Fruit fly (Drosophila melanogaster) whole organism, embryonic: ENCODE measurements around the gene CG12992.

Source experiments
- Adf1 ChIP-seq: fragments of 200-800 bp; sonication (Bioruptor generic); IDR thresholded peaks from 2 replicates; pipeline ENCODE4 v1.3.6; 2022; ENCODE audit warnings: missing biosample characterization, missing genetic modification characterization
- Asciz ChIP-seq: fragments of 200-800 bp; sonication (Bioruptor generic); optimal IDR thresholded peaks from 2 replicates; lab custom pipeline; 2017; ENCODE audit warnings: missing biosample characterization, mild to moderate bottlenecking, missing genetic modification characterization, missing genetic modification reagents
- Bdp1 ChIP-seq: fragments of 200-800 bp; sonication (Bioruptor generic); optimal IDR thresholded peaks from 3 replicates; lab custom pipeline; 2016; ENCODE audit warnings: missing biosample characterization, missing genetic modification characterization
- Bteb2 ChIP-seq: fragments of 200-800 bp; sonication (Bioruptor generic); optimal IDR thresholded peaks from 2 replicates; lab custom pipeline; 2016; ENCODE audit warnings: missing biosample characterization, missing genetic modification characterization
- C15 ChIP-seq: fragments of 200-800 bp; sonication (Bioruptor generic); IDR thresholded peaks from 3 replicates; pipeline ENCODE4 v1.3.6; 2022; ENCODE audit warnings: missing biosample characterization, missing genetic modification characterization
- CG11560 ChIP-seq: fragments of 200-800 bp; sonication (Bioruptor generic); IDR thresholded peaks from 3 replicates; pipeline ENCODE4 v1.3.6; 2022; ENCODE audit warnings: missing biosample characterization, missing genetic modification characterization
- CG11696 ChIP-seq: fragments of 200-800 bp; sonication (Bioruptor generic); IDR thresholded peaks from 2 replicates; pipeline ENCODE4 v1.3.6; 2022; ENCODE audit warnings: missing biosample characterization, missing genetic modification characterization
- CG12391 ChIP-seq: fragments of 200-800 bp; sonication (Bioruptor generic); optimal IDR thresholded peaks from 3 replicates; lab custom pipeline; 2018; ENCODE audit warnings: missing biosample characterization, mild to moderate bottlenecking, missing genetic modification characterization, moderate library complexity
- CG12659 ChIP-seq: fragments of 200-800 bp; sonication (Bioruptor generic); optimal IDR thresholded peaks from 3 replicates; lab custom pipeline; 2017; ENCODE audit warnings: mild to moderate bottlenecking, missing biosample characterization, missing genetic modification reagents, missing genetic modification characterization
- CG14014 ChIP-seq: fragments of 200-800 bp; sonication (Bioruptor generic); IDR thresholded peaks from 2 replicates; pipeline ENCODE4 v1.3.6; 2022; ENCODE audit warnings: missing biosample characterization, missing genetic modification characterization
- CG15601 ChIP-seq: fragments of 200-800 bp; sonication (Bioruptor generic); optimal IDR thresholded peaks from 3 replicates; lab custom pipeline; 2019; ENCODE audit warnings: missing biosample characterization, mild to moderate bottlenecking, missing genetic modification characterization, moderate library complexity
- CG16813 ChIP-seq: fragments of 200-800 bp; sonication (Bioruptor generic); IDR thresholded peaks from 3 replicates; pipeline ENCODE4 v1.3.6; 2022; ENCODE audit warnings: missing biosample characterization, missing genetic modification characterization; ENCODE audit not compliant: partially characterized antibody
- CG17186 ChIP-seq: fragments of 200-800 bp; sonication (Bioruptor generic); optimal IDR thresholded peaks from 3 replicates; lab custom pipeline; 2017; ENCODE audit warnings: missing biosample characterization, missing genetic modification reagents, missing genetic modification characterization
- CG17328 ChIP-seq: fragments of 200-800 bp; sonication (Bioruptor generic); IDR thresholded peaks from 2 replicates; pipeline ENCODE4 v1.3.6; 2022; ENCODE audit warnings: missing biosample characterization, missing genetic modification characterization
- CG18764 ChIP-seq: fragments of 200-800 bp; sonication (Bioruptor generic); optimal IDR thresholded peaks from 3 replicates; lab custom pipeline; 2016; ENCODE audit warnings: missing biosample characterization, missing genetic modification characterization
- CG2202 ChIP-seq: fragments of 200-800 bp; sonication (Bioruptor generic); optimal IDR thresholded peaks from 2 replicates; lab custom pipeline; 2018; ENCODE audit warnings: missing biosample characterization, mild to moderate bottlenecking, missing genetic modification characterization
- CG2875 ChIP-seq: fragments of 200-800 bp; sonication (Bioruptor generic); optimal IDR thresholded peaks from 2 replicates; lab custom pipeline; 2017; ENCODE audit warnings: missing biosample characterization, mild to moderate bottlenecking, missing genetic modification characterization, missing genetic modification reagents
- CG34224 ChIP-seq: fragments of 200-800 bp; sonication (Bioruptor generic); IDR thresholded peaks from 3 replicates; pipeline ENCODE4 v1.3.6; 2022; ENCODE audit warnings: missing biosample characterization, missing genetic modification characterization; ENCODE audit not compliant: partially characterized antibody
- CG4328 ChIP-seq: fragments of 200-800 bp; sonication (Bioruptor generic); optimal IDR thresholded peaks from 3 replicates; lab custom pipeline; 2017; ENCODE audit warnings: missing biosample characterization, missing genetic modification reagents, missing genetic modification characterization
- CG5953 ChIP-seq: fragments of 200-800 bp; sonication (Bioruptor generic); IDR thresholded peaks from 2 replicates; pipeline ENCODE4 v1.3.6; 2022; ENCODE audit warnings: missing biosample characterization, missing genetic modification characterization
- CG8944 ChIP-seq: fragments of 200-800 bp; sonication (Bioruptor generic); optimal IDR thresholded peaks from 3 replicates; lab custom pipeline; 2016; ENCODE audit warnings: missing biosample characterization, missing genetic modification characterization
- CG9876 ChIP-seq: fragments of 200-800 bp; sonication (Bioruptor generic); optimal IDR thresholded peaks from 2 replicates; lab custom pipeline; 2016; ENCODE audit warnings: missing biosample characterization, missing genetic modification characterization
- CTCF ChIP-seq: fragments of 200-800 bp; sonication (Bioruptor generic); optimal IDR thresholded peaks from 2 replicates; lab custom pipeline; 2017; ENCODE audit warnings: missing biosample characterization, mild to moderate bottlenecking, missing genetic modification characterization, moderate library complexity
- Dad ChIP-seq: fragments of 200-800 bp; sonication (Bioruptor generic); optimal IDR thresholded peaks from 3 replicates; lab custom pipeline; 2016; ENCODE audit warnings: missing biosample characterization, missing genetic modification characterization
- Dip2 ChIP-seq: fragments of 200-800 bp; sonication (Bioruptor generic); IDR thresholded peaks from 2 replicates; pipeline ENCODE4 v1.3.6; 2022; ENCODE audit warnings: missing biosample characterization, missing genetic modification characterization
- Dll ChIP-seq: fragments of 200-800 bp; sonication (Bioruptor generic); IDR thresholded peaks from 4 replicates; pipeline ENCODE4 v1.3.6; 2022; ENCODE audit warnings: missing biosample characterization, missing genetic modification characterization; ENCODE audit not compliant: partially characterized antibody
- Doc3 ChIP-seq: fragments of 200-800 bp; sonication (Bioruptor generic); IDR thresholded peaks from 3 replicates; pipeline ENCODE4 v1.3.6; 2022; ENCODE audit warnings: missing biosample characterization, missing genetic modification characterization; ENCODE audit not compliant: partially characterized antibody
- E2f2 ChIP-seq: fragments of 200-800 bp; sonication (Bioruptor generic); IDR thresholded peaks from 2 replicates; pipeline ENCODE4 v1.3.6; 2022; ENCODE audit warnings: missing biosample characterization, missing genetic modification characterization
- Eip74EF ChIP-seq, 2 experiments: fragments of 200-800 bp in 1 of 2; fragments of >200 bp in 1 of 2; sonication (Bioruptor generic) in 1 of 2; optimal IDR thresholded peaks; 2 replicates each; lab custom pipeline; 2017 to 2019; ENCODE audit warnings: missing biosample characterization in 2 of 2, missing genetic modification characterization in 2 of 2, mild to moderate bottlenecking in 1 of 2, moderate library complexity in 1 of 2
- Fer2 ChIP-seq: fragments of 200-800 bp; sonication (Bioruptor generic); optimal IDR thresholded peaks from 2 replicates; lab custom pipeline; 2018; ENCODE audit warnings: missing biosample characterization, mild to moderate bottlenecking, missing genetic modification characterization, moderate library complexity
- H15 ChIP-seq: fragments of 200-800 bp; sonication (Bioruptor generic); IDR thresholded peaks from 3 replicates; pipeline ENCODE4 v1.3.6; 2022; ENCODE audit warnings: missing biosample characterization, missing genetic modification characterization
- Hmx ChIP-seq: fragments of 200-800 bp; sonication (Bioruptor generic); optimal IDR thresholded peaks from 2 replicates; lab custom pipeline; 2016; ENCODE audit warnings: missing biosample characterization, missing genetic modification characterization
- Hr51 ChIP-seq, 2 experiments: fragments of 200-800 bp; sonication (Bioruptor generic); optimal IDR thresholded peaks; 2 replicates in 1 of 2; 3 replicates in 1 of 2; lab custom pipeline; 2016 to 2018; ENCODE audit warnings: missing biosample characterization in 2 of 2, missing genetic modification characterization in 2 of 2, mild to moderate bottlenecking in 1 of 2, moderate library complexity in 1 of 2
- NC2β ChIP-seq: fragments of 200-800 bp; sonication (Bioruptor generic); optimal IDR thresholded peaks from 2 replicates; lab custom pipeline; 2016; ENCODE audit warnings: missing biosample characterization, missing genetic modification characterization
- Nf-YC ChIP-seq: fragments of 200-800 bp; optimal IDR thresholded peaks from 3 replicates; lab custom pipeline; 2019; ENCODE audit warnings: missing biosample characterization, mild to moderate bottlenecking, missing genetic modification characterization, moderate library complexity
- Oaz ChIP-seq: fragments of 200-800 bp; sonication (Bioruptor generic); IDR thresholded peaks from 2 replicates; pipeline ENCODE4 v1.3.6; 2022; ENCODE audit warnings: missing biosample characterization, missing genetic modification characterization
- Rfx ChIP-seq: fragments of 200-800 bp; sonication (Bioruptor generic); IDR thresholded peaks from 2 replicates; pipeline ENCODE4 v1.3.6; 2022; ENCODE audit warnings: missing biosample characterization, missing genetic modification characterization
- Xbp1 ChIP-seq: fragments of 200-800 bp; sonication (Bioruptor generic); optimal IDR thresholded peaks from 3 replicates; lab custom pipeline; 2016; ENCODE audit warnings: missing biosample characterization, mild to moderate bottlenecking, missing genetic modification characterization
- bcd ChIP-seq: fragments of 200-800 bp; sonication (Bioruptor generic); optimal IDR thresholded peaks from 2 replicates; lab custom pipeline; 2017; ENCODE audit warnings: missing biosample characterization, mild to moderate bottlenecking, missing genetic modification characterization
- eyg ChIP-seq: fragments of 200-800 bp; sonication (Bioruptor generic); optimal IDR thresholded peaks from 3 replicates; lab custom pipeline; 2016; ENCODE audit warnings: missing biosample characterization, missing genetic modification characterization
- fd3F ChIP-seq: fragments of 200-800 bp; sonication (Bioruptor generic); optimal IDR thresholded peaks from 2 replicates; lab custom pipeline; 2018; ENCODE audit warnings: missing biosample characterization, mild to moderate bottlenecking, missing genetic modification characterization, moderate library complexity
- gfzf ChIP-seq: fragments of 200-800 bp; sonication (Bioruptor generic); optimal IDR thresholded peaks from 2 replicates; lab custom pipeline; 2016; ENCODE audit warnings: missing biosample characterization, mild to moderate bottlenecking, missing genetic modification characterization, moderate library complexity
- hkb ChIP-seq, 2 experiments: fragments of 200-800 bp in 1 of 2; fragments of >200 bp in 1 of 2; sonication (Bioruptor generic) in 1 of 2; IDR thresholded peaks in 1 of 2; optimal IDR thresholded peaks in 1 of 2; 2 replicates each; pipeline versions ENCODE4 v1.3.6 to Lab custom; 2017 to 2022; ENCODE audit warnings: missing biosample characterization in 1 of 2, missing genetic modification characterization in 1 of 2
- luna ChIP-seq: fragments of 200-800 bp; sonication (Bioruptor generic); optimal IDR thresholded peaks from 2 replicates; lab custom pipeline; 2016; ENCODE audit warnings: missing biosample characterization, missing genetic modification characterization
- seq ChIP-seq: fragments of 200-800 bp; sonication (Bioruptor generic); IDR thresholded peaks from 2 replicates; pipeline ENCODE4 v1.3.6; 2022; ENCODE audit warnings: missing biosample characterization, missing genetic modification characterization
- sima ChIP-seq: fragments of 200-800 bp; sonication (Bioruptor generic); optimal IDR thresholded peaks from 2 replicates; lab custom pipeline; 2016; ENCODE audit warnings: missing biosample characterization, missing genetic modification characterization
- sisA ChIP-seq: fragments of 200-800 bp; sonication (Bioruptor generic); IDR thresholded peaks from 2 replicates; pipeline ENCODE4 v1.3.6; 2022; ENCODE audit warnings: missing biosample characterization, missing genetic modification characterization
- slou ChIP-seq: fragments of 200-800 bp; sonication (Bioruptor generic); optimal IDR thresholded peaks from 3 replicates; lab custom pipeline; 2016; ENCODE audit warnings: missing biosample characterization, missing genetic modification characterization
- trh ChIP-seq: fragments of 200-800 bp; sonication (Bioruptor generic); optimal IDR thresholded peaks from 2 replicates; lab custom pipeline; 2016; ENCODE audit warnings: missing biosample characterization, missing genetic modification characterization
- unpg ChIP-seq: fragments of 200-800 bp; sonication (Bioruptor generic); optimal IDR thresholded peaks from 3 replicates; lab custom pipeline; 2018; ENCODE audit warnings: missing biosample characterization, mild to moderate bottlenecking, missing genetic modification characterization, moderate library complexity
- wor ChIP-seq: fragments of 200-800 bp; sonication (Bioruptor generic); IDR thresholded peaks from 2 replicates; pipeline ENCODE4 v1.3.6; 2022; ENCODE audit warnings: missing biosample characterization, missing genetic modification characterization
- zfh2 ChIP-seq: fragments of 200-800 bp; sonication (Bioruptor generic); optimal IDR thresholded peaks from 2 replicates; lab custom pipeline; 2016; ENCODE audit warnings: missing biosample characterization, missing genetic modification characterization

CG12992 gene

DNA sequence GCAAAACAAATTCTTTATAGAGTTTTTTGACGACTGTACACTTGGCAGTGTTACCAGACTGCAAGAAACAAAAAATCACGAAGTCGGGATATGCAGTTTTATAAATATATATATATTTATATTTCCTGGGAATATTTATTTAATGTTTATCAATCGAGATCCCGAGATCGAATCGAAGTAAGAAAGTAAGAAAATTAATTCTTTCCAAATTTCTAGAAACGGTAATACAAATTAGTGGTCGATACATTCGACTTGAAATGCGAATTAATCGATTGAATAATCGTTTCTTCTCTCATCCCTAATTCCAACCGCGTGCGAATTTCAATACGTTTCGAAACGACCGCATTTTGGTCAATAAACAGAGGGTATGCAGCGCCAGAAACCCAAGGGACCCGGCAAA is 47.3 kb downstream of the CG12992 start, which contains the start of the genes CG8289 and CG5800 (continued):
- TF ChIP-seq E2f2 (GFP tag; lab: Robert Waterston, UW) (peak; percentile 58), Hmx (GFP tag; lab: Kevin White, UChicago) (no peak), CG2202 (tag; lab: Kevin White, UChicago) (no peak), Doc3 (GFP tag; lab: Robert Waterston, UW) (peak; percentile 61), CG11560 (tag; lab: Robert Waterston, UW) (peak; percentile 92), Bteb2 (GFP tag; lab: Kevin White, UChicago) (no peak), CG12659 (GFP tag; lab: Kevin White, UChicago) (peak; percentile 65), Nf-YC (tag; lab: Kevin White, UChicago) (no peak), CG11696 (GFP tag; lab: Robert Waterston, UW) (no peak), Eip74EF (GFP tag; optimal IDR thresholded peaks at IDR 0.05; lab: Kevin White, UChicago) (no peak), Dad (no peak), bcd (GFP tag; lab: Kevin White, UChicago) (no peak), zfh2 (GFP tag; lab: Kevin White, UChicago) (no peak), CG15601 (tag; lab: Kevin White, UChicago) (no peak), Bdp1 (no peak), fd3F (GFP tag; lab: Kevin White, UChicago) (no peak), Hr51 (GFP tag; optimal IDR thresholded peaks at IDR 0.05; lab: Kevin White, UChicago) (no peak), CG18764 (GFP tag; lab: Kevin White, UChicago) (no peak), H15 (GFP tag; lab: Robert Waterston, UW) (no peak), sisA (GFP tag; lab: Robert Waterston, UW) (no peak), CG17186 (GFP tag; lab: Kevin White, UChicago) (no peak), CG9876 (GFP tag; lab: Kevin White, UChicago) (no peak), wor (GFP tag; lab: Robert Waterston, UW) (no peak), slou (GFP tag; lab: Kevin White, UChicago) (no peak), Xbp1 (GFP tag; lab: Kevin White, UChicago) (peak; percentile 22), hkb (optimal IDR thresholded peaks at IDR 0.05; lab: Kevin White, UChicago) (no peak), hkb (GFP tag; IDR thresholded peaks at IDR 0.05; lab: Robert Waterston, UW) (no peak), CG14014 (GFP tag; lab: Robert Waterston, UW) (no peak), unpg (GFP tag; lab: Kevin White, UChicago) (no peak), CG16813 (GFP tag; lab: Robert Waterston, UW) (peak; percentile 56), Asciz (GFP tag; lab: Kevin White, UChicago) (no peak), C15 (GFP tag; lab: Robert Waterston, UW) (no peak), eyg (no peak), CTCF (GFP tag; lab: Kevin White, UChicago) (no peak), Adf1 (GFP tag; lab: Robert Waterston, UW) (no peak), CG5953 (GFP tag; lab: Robert Waterston, UW) (no peak), Dip2 (GFP tag; lab: Robert Waterston, UW) (no peak), luna (no peak), trh (GFP tag; lab: Kevin White, UChicago) (no peak), Oaz (GFP tag; lab: Robert Waterston, UW) (no peak), Fer2 (tag; lab: Kevin White, UChicago) (no peak), CG12391 (peak; percentile 71), NC2β (GFP tag; lab: Kevin White, UChicago) (no peak), CG8944 (no peak), CG4328 (GFP tag; lab: Kevin White, UChicago) (no peak), seq (GFP tag; lab: Robert Waterston, UW) (no peak), sima (GFP tag; lab: Kevin White, UChicago) (no peak), CG17328 (GFP tag; lab: Robert Waterston, UW) (no peak), Dll (GFP tag; lab: Robert Waterston, UW) (peak; percentile 80), gfzf (GFP tag; lab: Kevin White, UChicago) (peak; percentile 59), Rfx (GFP tag; lab: Robert Waterston, UW) (no peak), CG34224 (GFP tag; lab: Robert Waterston, UW) (peak; percentile 69), CG2875 (GFP tag; lab: Kevin White, UChicago) (no peak)
